Fruit fly (Drosophila melanogaster) S2 (cell line): ENCODE data around the gene CG9270.

ENCODE experiments used
- CG8478 ChIP-seq: fragments of >200 bp; optimal IDR thresholded peaks from 2 replicates; lab custom pipeline; 2018
- CTCF ChIP-seq, 2 experiments: fragments of >200 bp; optimal IDR thresholded peaks; 2 replicates each; lab custom pipeline; 2018

DNA sequence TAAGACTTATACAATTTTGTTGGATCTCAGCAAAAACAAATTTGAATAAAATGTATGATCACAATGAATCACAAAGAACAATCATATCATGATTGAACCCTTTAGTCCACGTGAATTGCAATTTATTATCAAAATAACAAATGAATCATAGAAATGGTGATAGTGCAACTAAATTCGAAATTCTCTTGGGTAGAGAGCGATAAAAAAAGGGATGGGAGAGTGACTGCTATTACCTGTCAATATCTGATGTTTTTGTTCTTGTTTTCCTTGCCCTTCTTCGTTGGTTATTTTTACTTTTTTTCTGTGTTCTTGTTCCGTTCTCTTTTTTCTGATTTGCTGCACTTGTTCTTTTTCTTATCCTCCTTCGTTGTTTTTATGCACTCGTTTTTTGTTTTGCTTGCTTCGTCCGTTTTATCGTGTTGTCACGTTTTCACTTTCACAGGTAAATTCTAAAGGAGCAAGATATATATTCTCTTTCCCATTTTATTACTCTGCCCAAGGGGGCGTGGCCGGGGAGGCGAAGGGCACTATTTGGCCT is 17.2 kb downstream of the CG9270 start:
- no peak for TF ChIP-seq CG8478 (lab: Kevin White, UChicago)
- TF ChIP-seq CTCF (optimal IDR thresholded peaks at IDR 0.05; lab: Kevin White, UChicago), result no peak
